Fruit fly (Drosophila melanogaster) whole organism, embryonic: ENCODE measurements around the gene CG8100.

ENCODE experiments used
- CG30403 ChIP-seq: fragments of 200-800 bp; sonication (Bioruptor generic); optimal IDR thresholded peaks from 3 replicates; lab custom pipeline; 2016; ENCODE audit warnings: missing biosample characterization, missing genetic modification characterization
- Ets97D ChIP-seq: fragments of 200-800 bp; sonication (Bioruptor generic); optimal IDR thresholded peaks from 3 replicates; lab custom pipeline; 2016; ENCODE audit warnings: missing biosample characterization, missing genetic modification characterization
- shn ChIP-seq: fragments of 200-800 bp; sonication (Bioruptor generic); optimal IDR thresholded peaks from 3 replicates; lab custom pipeline; 2016; ENCODE audit warnings: missing biosample characterization, missing genetic modification characterization
- usp ChIP-seq: fragments of >200 bp; optimal IDR thresholded peaks from 2 replicates; lab custom pipeline; 2017; ENCODE audit warnings: missing biosample characterization, missing genetic modification characterization

DNA sequence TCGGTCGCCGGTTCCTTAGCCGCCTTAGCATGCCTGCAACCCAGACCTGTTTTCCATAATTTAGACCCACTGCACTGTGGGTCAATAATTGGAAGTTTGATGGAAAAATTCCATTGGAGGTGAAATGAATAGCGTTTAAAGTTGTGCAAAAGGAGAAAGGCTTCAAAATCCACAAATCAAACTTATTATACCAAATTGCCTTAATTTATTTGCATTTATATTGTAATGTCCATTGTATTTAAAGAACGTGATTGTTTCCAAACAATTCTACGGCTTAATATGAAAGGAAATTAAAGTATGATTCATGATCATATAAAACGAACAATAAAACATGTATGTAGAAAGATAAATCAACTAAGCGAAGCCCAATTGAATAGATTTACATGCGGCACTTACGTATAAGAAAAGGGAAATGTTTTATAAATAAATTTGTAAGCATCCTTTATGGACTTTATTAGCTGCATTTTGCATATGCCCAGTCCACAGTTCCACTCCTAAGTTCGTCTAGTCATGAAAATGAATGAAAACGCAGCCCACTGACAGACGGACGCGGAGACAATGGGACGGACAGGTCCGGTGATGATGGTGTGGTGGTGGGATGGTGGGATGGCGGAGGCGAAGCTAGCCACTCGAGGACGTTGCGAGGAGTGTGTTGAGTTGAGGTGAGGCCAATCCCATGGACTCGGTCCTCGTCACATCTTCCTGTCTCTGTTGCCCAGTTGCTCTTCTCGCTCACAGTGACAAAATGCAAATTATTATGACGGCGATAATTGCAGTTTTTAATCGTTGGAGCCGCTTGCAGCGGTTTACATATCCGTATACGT lies 20.0 kb upstream of the CG8100 start:
- TF ChIP-seq CG30403 (no peak), usp (no peak), Ets97D (GFP tag; lab: Kevin White, UChicago) (no peak), shn (GFP tag; lab: Kevin White, UChicago) (no peak)
